Fruit fly (Drosophila melanogaster) whole organism, embryonic: Measurements from ENCODE around the gene CG12818.
"Not testable (repeated sequence)": the region's sequence is repeated elsewhere in the genome, so short reads cannot be mapped to it uniquely, and the experiment has no call there.

ENCODE experiments used
- Aef1 ChIP-seq: fragments of 200-800 bp; sonication (Bioruptor generic); IDR thresholded peaks from 3 replicates; pipeline ENCODE4 v1.3.6; 2022; ENCODE audit warnings: missing biosample characterization, missing genetic modification characterization
- BEAF-32 ChIP-seq: fragments of 200-800 bp; sonication (Bioruptor generic); optimal IDR thresholded peaks from 3 replicates; lab custom pipeline; 2017; ENCODE audit warnings: missing biosample characterization, missing genetic modification characterization, mild to moderate bottlenecking, moderate library complexity, missing genetic modification reagents
- C15 ChIP-seq: fragments of 200-800 bp; sonication (Bioruptor generic); IDR thresholded peaks from 3 replicates; pipeline ENCODE4 v1.3.6; 2022; ENCODE audit warnings: missing biosample characterization, missing genetic modification characterization
- CG10654 ChIP-seq: fragments of 200-800 bp; sonication (Bioruptor generic); optimal IDR thresholded peaks from 2 replicates; lab custom pipeline; 2016; ENCODE audit warnings: missing biosample characterization, missing genetic modification characterization
- CG12071 ChIP-seq: fragments of 200-800 bp; sonication (Bioruptor generic); optimal IDR thresholded peaks from 3 replicates; lab custom pipeline; 2018; ENCODE audit warnings: missing biosample characterization, mild to moderate bottlenecking, missing genetic modification characterization
- CG13894 ChIP-seq: fragments of 200-800 bp; sonication (Bioruptor generic); optimal IDR thresholded peaks from 3 replicates; lab custom pipeline; 2018; ENCODE audit warnings: missing biosample characterization, mild to moderate bottlenecking, missing genetic modification characterization, moderate library complexity
- CG15269 ChIP-seq: fragments of 200-800 bp; sonication (Bioruptor generic); optimal IDR thresholded peaks from 2 replicates; lab custom pipeline; 2018; ENCODE audit warnings: missing biosample characterization, mild to moderate bottlenecking, missing genetic modification characterization, moderate library complexity
- CG1602 ChIP-seq: fragments of 200-800 bp; sonication (Bioruptor generic); optimal IDR thresholded peaks from 3 replicates; lab custom pipeline; 2016; ENCODE audit warnings: missing biosample characterization, missing genetic modification characterization
- CG1647 ChIP-seq: fragments of 200-800 bp; sonication (Bioruptor generic); optimal IDR thresholded peaks from 3 replicates; lab custom pipeline; 2016; ENCODE audit warnings: missing biosample characterization, missing genetic modification characterization
- CG30020 ChIP-seq: fragments of 200-800 bp; optimal IDR thresholded peaks from 2 replicates; lab custom pipeline; 2019; ENCODE audit warnings: missing biosample characterization, mild to moderate bottlenecking, missing genetic modification characterization, moderate library complexity
- CG32772 ChIP-seq: fragments of 200-800 bp; sonication (Bioruptor generic); IDR thresholded peaks from 2 replicates; pipeline ENCODE4 v1.3.6; 2022; ENCODE audit warnings: missing biosample characterization, missing genetic modification characterization
- CG43689 ChIP-seq: fragments of 200-800 bp; sonication (Bioruptor generic); IDR thresholded peaks from 2 replicates; pipeline ENCODE4 v1.3.6; 2022; ENCODE audit warnings: missing biosample characterization, missing genetic modification characterization
- CG6765 ChIP-seq: fragments of 200-800 bp; sonication (Bioruptor generic); optimal IDR thresholded peaks from 3 replicates; lab custom pipeline; 2017; ENCODE audit warnings: missing biosample characterization, mild to moderate bottlenecking, missing genetic modification characterization
- CG6791 ChIP-seq: fragments of 200-800 bp; sonication (Bioruptor generic); IDR thresholded peaks from 3 replicates; pipeline ENCODE4 v1.3.6; 2022; ENCODE audit warnings: missing biosample characterization, missing genetic modification characterization; ENCODE audit not compliant: partially characterized antibody
- CG8089 ChIP-seq: fragments of 200-800 bp; sonication (Bioruptor generic); optimal IDR thresholded peaks from 3 replicates; lab custom pipeline; 2016; ENCODE audit warnings: missing biosample characterization, missing genetic modification characterization
- CG9797 ChIP-seq: fragments of 200-800 bp; sonication (Bioruptor generic); optimal IDR thresholded peaks from 3 replicates; lab custom pipeline; 2018; ENCODE audit warnings: missing biosample characterization, mild to moderate bottlenecking, missing genetic modification characterization
- Eip74EF ChIP-seq, 2 experiments: fragments of 200-800 bp in 1 of 2; fragments of >200 bp in 1 of 2; sonication (Bioruptor generic) in 1 of 2; optimal IDR thresholded peaks; 2 replicates each; lab custom pipeline; 2017 to 2019; ENCODE audit warnings: missing biosample characterization in 2 of 2, missing genetic modification characterization in 2 of 2, mild to moderate bottlenecking in 1 of 2, moderate library complexity in 1 of 2
- HLH3B ChIP-seq: fragments of 200-800 bp; sonication (Bioruptor generic); IDR thresholded peaks from 2 replicates; pipeline ENCODE4 v1.3.6; 2022; ENCODE audit warnings: missing biosample characterization, missing genetic modification characterization
- NfI ChIP-seq: fragments of 200-800 bp; sonication (Bioruptor generic); optimal IDR thresholded peaks from 3 replicates; lab custom pipeline; 2018; ENCODE audit warnings: missing biosample characterization, mild to moderate bottlenecking, missing genetic modification characterization, moderate library complexity
- chif ChIP-seq, 2 experiments: fragments of 200-800 bp; sonication (Bioruptor generic); optimal IDR thresholded peaks; 3 replicates each; lab custom pipeline; 2016; ENCODE audit warnings: missing biosample characterization in 2 of 2, missing genetic modification characterization in 2 of 2
- en ChIP-seq: fragments of 200-800 bp; sonication (Bioruptor generic); optimal IDR thresholded peaks from 2 replicates; lab custom pipeline; 2016; ENCODE audit warnings: missing biosample characterization, missing genetic modification characterization
- fd102C ChIP-seq: fragments of 200-800 bp; sonication (Bioruptor generic); optimal IDR thresholded peaks from 2 replicates; lab custom pipeline; 2018; ENCODE audit warnings: missing biosample characterization, mild to moderate bottlenecking, missing genetic modification characterization, moderate library complexity
- fd3F ChIP-seq: fragments of 200-800 bp; sonication (Bioruptor generic); optimal IDR thresholded peaks from 2 replicates; lab custom pipeline; 2018; ENCODE audit warnings: missing biosample characterization, mild to moderate bottlenecking, missing genetic modification characterization, moderate library complexity
- gcm ChIP-seq: fragments of 200-800 bp; sonication (Bioruptor generic); optimal IDR thresholded peaks from 2 replicates; lab custom pipeline; 2019; ENCODE audit warnings: missing biosample characterization, mild to moderate bottlenecking, missing genetic modification characterization, moderate library complexity
- grn ChIP-seq: fragments of 200-800 bp; sonication (Bioruptor generic); optimal IDR thresholded peaks from 3 replicates; lab custom pipeline; 2017; ENCODE audit warnings: missing biosample characterization, missing genetic modification characterization
- mirr ChIP-seq: fragments of 200-800 bp; sonication (Bioruptor generic); optimal IDR thresholded peaks from 3 replicates; lab custom pipeline; 2018; ENCODE audit warnings: missing biosample characterization, mild to moderate bottlenecking, missing genetic modification characterization
- nau ChIP-seq: fragments of 200-800 bp; sonication (Bioruptor generic); optimal IDR thresholded peaks from 3 replicates; lab custom pipeline; 2017; ENCODE audit warnings: missing biosample characterization, mild to moderate bottlenecking, missing genetic modification characterization, missing genetic modification reagents
- org-1 ChIP-seq: fragments of 200-800 bp; sonication (Bioruptor generic); optimal IDR thresholded peaks from 2 replicates; lab custom pipeline; 2017; ENCODE audit warnings: missing biosample characterization, missing genetic modification characterization
- pros ChIP-seq: fragments of 200-800 bp; sonication (Bioruptor generic); optimal IDR thresholded peaks from 3 replicates; lab custom pipeline; 2019; ENCODE audit warnings: missing biosample characterization, mild to moderate bottlenecking, missing genetic modification characterization, moderate library complexity
- ranshi ChIP-seq: fragments of 200-800 bp; sonication (Bioruptor generic); IDR thresholded peaks from 2 replicates; pipeline ENCODE4 v1.3.6; 2022; ENCODE audit warnings: missing biosample characterization, missing genetic modification characterization
- sens ChIP-seq: fragments of 200-800 bp; sonication (Bioruptor generic); peaks from one replicate; lab custom pipeline; 2016; ENCODE audit warnings: missing biosample characterization, missing genetic modification characterization
- shn ChIP-seq: fragments of 200-800 bp; sonication (Bioruptor generic); optimal IDR thresholded peaks from 3 replicates; lab custom pipeline; 2016; ENCODE audit warnings: missing biosample characterization, missing genetic modification characterization
- slbo ChIP-seq: fragments of 200-800 bp; sonication (Bioruptor generic); IDR thresholded peaks from 2 replicates; pipeline ENCODE4 v1.3.6; 2022; ENCODE audit warnings: missing biosample characterization, missing genetic modification characterization
- slp2 ChIP-seq: fragments of 200-800 bp; sonication (Bioruptor generic); optimal IDR thresholded peaks from 2 replicates; lab custom pipeline; 2016; ENCODE audit warnings: missing biosample characterization, missing genetic modification characterization
- so ChIP-seq: fragments of 200-800 bp; sonication (Bioruptor generic); IDR thresholded peaks from 3 replicates; pipeline ENCODE4 v1.3.6; 2022; ENCODE audit warnings: missing biosample characterization, missing genetic modification characterization
- stwl ChIP-seq: fragments of 200-800 bp; sonication (Bioruptor generic); optimal IDR thresholded peaks from 3 replicates; lab custom pipeline; 2018; ENCODE audit warnings: missing biosample characterization, mild to moderate bottlenecking, missing genetic modification characterization, moderate library complexity
- tio ChIP-seq: fragments of 200-800 bp; sonication (Bioruptor generic); optimal IDR thresholded peaks from 2 replicates; lab custom pipeline; 2017; ENCODE audit warnings: missing biosample characterization, missing genetic modification characterization, inconsistent platforms
- zen ChIP-seq: fragments of 200-800 bp; sonication (Bioruptor generic); optimal IDR thresholded peaks from 3 replicates; lab custom pipeline; 2018; ENCODE audit warnings: missing biosample characterization, mild to moderate bottlenecking, missing genetic modification characterization, moderate library complexity

The CG12818 gene

dm6 chr3R:10332823-10333263 is 1.5 kb downstream of the CG12818 start, which contains the start of gene sle (continued):
- TF ChIP-seq CG32772 (GFP tag; lab: Robert Waterston, UW), result no peak
- no peak for TF ChIP-seq sens (GFP tag; lab: Kevin White, UChicago)
- peak; percentile 38 for TF ChIP-seq shn (GFP tag; lab: Kevin White, UChicago)
- peak; percentile 43 for TF ChIP-seq CG1602 (GFP tag; lab: Kevin White, UChicago)
- TF ChIP-seq zen (tag; lab: Kevin White, UChicago), result peak; percentile 64
- TF ChIP-seq chif (GFP tag; optimal IDR thresholded peaks at IDR 0.05; lab: Kevin White, UChicago), result peak; percentile 48 to 57
- no peak for TF ChIP-seq CG13894 (tag; lab: Kevin White, UChicago)
- TF ChIP-seq tio (GFP tag; lab: Kevin White, UChicago), result no peak
- no peak for TF ChIP-seq CG6791
- no peak for TF ChIP-seq org-1
- 0 out of 2 replicates have a peak, but pooled peaks have one; percentile 23 for TF ChIP-seq HLH3B
- TF ChIP-seq CG43689 (GFP tag; lab: Robert Waterston, UW), result no peak
- TF ChIP-seq fd3F (GFP tag; lab: Kevin White, UChicago), result peak; percentile 3
- peak; percentile 61 for TF ChIP-seq BEAF-32 (GFP tag; lab: Kevin White, UChicago)
- no peak for TF ChIP-seq CG6765 (GFP tag; lab: Kevin White, UChicago)
- TF ChIP-seq fd102C, result no peak
- TF ChIP-seq slp2 (GFP tag; lab: Kevin White, UChicago), result no peak
- TF ChIP-seq Eip74EF (GFP tag; optimal IDR thresholded peaks at IDR 0.05; lab: Kevin White, UChicago), result no peak
- no peak for TF ChIP-seq Aef1
- peak; percentile 26 for TF ChIP-seq CG8089
- TF ChIP-seq mirr (GFP tag; lab: Kevin White, UChicago), result no peak
- TF ChIP-seq en, result no peak
- peak; percentile 47; the same call in 1 of the 2 replicates for TF ChIP-seq slbo
- peak; percentile 55 for TF ChIP-seq NfI (GFP tag; lab: Kevin White, UChicago)
- peak; percentile 54 for TF ChIP-seq CG9797 (GFP tag; lab: Kevin White, UChicago)
- TF ChIP-seq grn (GFP tag; lab: Kevin White, UChicago), result no peak
- peak; percentile 21 for TF ChIP-seq CG30020
- no peak for TF ChIP-seq gcm (GFP tag; lab: Kevin White, UChicago)
- TF ChIP-seq CG12071 (GFP tag; lab: Kevin White, UChicago), result no peak
- TF ChIP-seq, all 482 proteins: peak for 210

dm6 chr3R:10338042-10338441 is 6.7 kb downstream of the CG12818 start, which contains the start of gene CG12592:
CG12592 (plus strand) TSS chr3R:10338342.
- TF ChIP-seq so; CG15269; C15 (GFP tag; lab: Robert Waterston, UW): not testable (repeated sequence)
- TF ChIP-seq, all 482 proteins: peak for 0; not testable (repeated sequence) for 482

dm6 chr3R:10340649-10341048 is 9.3 kb downstream of the CG12818 start, which contains the start of gene CG18545:
CG18545 (plus strand) TSS chr3R:10340949.
- not testable (repeated sequence) for TF ChIP-seq CG1647; pros (GFP tag; lab: Kevin White, UChicago); CG10654

- TF ChIP-seq stwl (tag; lab: Kevin White, UChicago); nau (GFP tag; lab: Kevin White, UChicago); ranshi (GFP tag; lab: Robert Waterston, UW): not testable (repeated sequence)
Measured at dm6 chr3R:10348461-10348860, 17.1 kb downstream of the CG12818 start, which contains the start of gene CG31406. CG31406 (plus strand) TSS chr3R:10348761.
